Worm (Caenorhabditis elegans): ENCODE data around the gene C54E10.11.

ce11 chrV:18838799-18839354 lies 36.9 kb upstream of the C54E10.11 start, which contains the start of gene nhr-65:
- TF ChIP-seq dao-5 (tag; optimal IDR thresholded peaks at IDR 0.05) (no peak), him-1 (tag; optimal IDR thresholded peaks at IDR 0.05) (no peak)
